Worm (Caenorhabditis elegans): ENCODE data around the gene F38B7.3.
A peak's percentile ranks its signal among the peaks of the same experiment; 100 is the strongest.

Gene F38B7.3

ce11 chrV:11508773-11509172, 40.1 kb upstream of the F38B7.3 start, which contains the start of gene ttll-5:
TSS of gene ttll-5 (plus strand) at chrV:11509060.
- TF ChIP-seq nhr-20 (tag; optimal IDR thresholded peaks at IDR 0.05) (peak; percentile 7), lin-14 (GFP tag; optimal IDR thresholded peaks at IDR 0.05) (peak; percentile 55), blmp-1 (tag; optimal IDR thresholded peaks at IDR 0.05) (peak; percentile 62), nhr-85 (tag) (peak; percentile 77), snu-23 (GFP tag; optimal IDR thresholded peaks at IDR 0.05) (peak; percentile 5), nhr-11 (tag; optimal IDR thresholded peaks at IDR 0.05) (no peak), pag-3 (tag; optimal IDR thresholded peaks at IDR 0.05; ENCODE audit: borderline replicate concordance, insufficient read depth) (peak; percentile 57), aha-1 (tag; optimal IDR thresholded peaks at IDR 0.05) (no peak), elt-3 (tag; optimal IDR thresholded peaks at IDR 0.05) (peak in 3 of 6 experiments; percentile 6 to 62 (median 62)), efl-1 (optimal IDR thresholded peaks at IDR 0.05) (no peak), efl-1 (GFP tag; optimal IDR thresholded peaks at IDR 0.05 in 1 of 2) (peak in 1 of 2 experiments; percentile 70), skn-1 (tag; optimal IDR thresholded peaks at IDR 0.05) (peak; percentile 21), zag-1 (tag; optimal IDR thresholded peaks at IDR 0.05) (no peak)

DNA sequence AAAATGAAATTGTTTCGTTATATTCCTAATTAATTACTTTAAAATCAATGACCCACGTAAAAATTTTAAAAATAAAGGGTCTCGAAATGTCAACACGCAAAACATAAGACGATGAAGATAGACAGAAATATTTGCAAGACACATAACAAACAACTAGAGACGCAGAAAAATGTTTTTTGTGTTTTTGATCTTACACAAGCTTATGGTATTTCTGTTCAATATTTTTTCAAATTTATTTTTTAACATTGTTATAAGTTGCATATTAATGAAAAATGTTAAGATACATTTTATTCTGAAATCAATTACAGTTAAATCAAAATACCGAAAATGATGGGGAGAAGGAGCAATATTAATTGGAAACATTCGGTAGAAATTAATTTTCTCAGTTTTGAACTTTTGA, 35.5 kb upstream of the F38B7.3 start, which contains the start of gene C55A6.3:
C55A6.3 (minus strand) TSS at position 101 of the 400 bp plus-strand sequence.
- TF ChIP-seq lin-13 (GFP tag; optimal IDR thresholded peaks at IDR 0.05) (no peak), ceh-82 (tag; optimal IDR thresholded peaks at IDR 0.05) (no peak), efl-1 (optimal IDR thresholded peaks at IDR 0.05) (no peak), efl-1 (GFP tag; optimal IDR thresholded peaks at IDR 0.05 in 1 of 2) (no peak), nhr-19 (GFP tag; conservative IDR thresholded peaks at IDR 0.05) (no peak), egl-27 (tag; optimal IDR thresholded peaks at IDR 0.05) (no peak), snpc-4 (tag; optimal IDR thresholded peaks at IDR 0.05) (no peak)

DNA sequence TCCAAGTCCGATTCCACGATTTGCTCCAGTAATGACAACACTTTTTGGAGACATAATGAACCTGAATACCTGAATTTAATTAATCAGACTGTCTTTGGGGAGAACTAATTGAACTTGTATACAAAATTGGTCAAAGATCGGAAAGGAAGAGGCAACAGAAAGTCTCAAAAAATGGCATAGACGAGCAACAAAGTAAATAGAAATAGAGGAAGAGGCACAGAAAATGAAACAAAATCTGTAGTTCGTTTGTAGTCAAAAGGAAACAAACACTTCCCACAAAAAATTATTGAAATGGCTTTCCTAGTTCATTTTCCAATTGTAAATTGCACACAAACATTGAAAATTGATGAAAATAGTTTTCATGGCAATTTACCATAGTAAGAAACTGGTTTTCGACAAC, 34.2 kb upstream of the F38B7.3 start, which contains the start of gene C55A6.6:
C55A6.6 (minus strand) TSS at position 61 of the 400 bp plus-strand sequence.
- TF ChIP-seq lir-3 (tag; optimal IDR thresholded peaks at IDR 0.05; ENCODE audit: poor library complexity) = no peak
- TF ChIP-seq dsc-1 (tag; optimal IDR thresholded peaks at IDR 0.05) = no peak
- no peak for TF ChIP-seq ces-1 (GFP tag; optimal IDR thresholded peaks at IDR 0.05)
- no peak for TF ChIP-seq fos-1 (tag; optimal IDR thresholded peaks at IDR 0.05)
- no peak for TF ChIP-seq vab-15 (tag; optimal IDR thresholded peaks at IDR 0.05)
- no peak for TF ChIP-seq zip-4 (GFP tag; optimal IDR thresholded peaks at IDR 0.05)
- no peak for TF ChIP-seq mep-1 (tag; optimal IDR thresholded peaks at IDR 0.05)
- TF ChIP-seq snu-23 (GFP tag; optimal IDR thresholded peaks at IDR 0.05) = no peak
- TF ChIP-seq ztf-11 (tag; optimal IDR thresholded peaks at IDR 0.05) = no peak
- TF ChIP-seq aly-2 (tag; optimal IDR thresholded peaks at IDR 0.05) = no peak
- no peak for TF ChIP-seq fkh-10 (GFP tag; optimal IDR thresholded peaks at IDR 0.05)
- no peak for TF ChIP-seq jun-1 (tag; optimal IDR thresholded peaks at IDR 0.05)
- no peak for TF ChIP-seq lin-14 (GFP tag; optimal IDR thresholded peaks at IDR 0.05)
- TF ChIP-seq tlp-1 (tag; optimal IDR thresholded peaks at IDR 0.05) = no peak
- no peak for TF ChIP-seq C16A3.4 (tag; optimal IDR thresholded peaks at IDR 0.05)
- TF ChIP-seq ceh-82 (tag; optimal IDR thresholded peaks at IDR 0.05) = no peak
- no peak for TF ChIP-seq unc-86 (tag; optimal IDR thresholded peaks at IDR 0.05)
- TF ChIP-seq C04F5.9 (tag; optimal IDR thresholded peaks at IDR 0.05) = no peak
- no peak for TF ChIP-seq pqm-1 (tag; optimal IDR thresholded peaks at IDR 0.05)
- no peak for TF ChIP-seq hpl-2 (GFP tag; optimal IDR thresholded peaks at IDR 0.05)

DNA sequence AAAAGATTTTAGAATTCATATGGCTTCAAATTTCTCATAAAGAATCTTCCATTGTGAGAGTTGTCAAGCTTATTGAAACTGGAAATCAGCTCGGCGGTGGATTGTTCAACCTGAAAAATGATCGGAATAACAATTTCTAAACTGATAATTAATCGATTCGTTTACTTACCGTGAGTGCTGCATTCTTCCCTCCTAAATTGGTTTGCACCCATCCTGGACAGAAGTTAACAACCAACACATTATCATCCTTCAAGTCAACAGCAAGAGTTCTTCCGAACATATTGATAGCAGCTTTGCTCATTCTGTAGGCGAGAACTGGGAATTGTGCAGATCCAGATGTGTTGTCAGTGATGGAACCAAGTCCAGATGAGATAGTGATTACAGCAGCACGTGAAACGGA, 33.8 kb upstream of the F38B7.3 start:
- TF ChIP-seq ceh-8 (GFP tag; optimal IDR thresholded peaks at IDR 0.05) (no peak), lin-15B (tag; optimal IDR thresholded peaks at IDR 0.05) (no peak), aly-2 (tag; optimal IDR thresholded peaks at IDR 0.05) (no peak), efl-1 (optimal IDR thresholded peaks at IDR 0.05) (no peak), efl-1 (GFP tag; optimal IDR thresholded peaks at IDR 0.05 in 1 of 2) (peak in 1 of 2 experiments; percentile 31), nhr-84 (tag; optimal IDR thresholded peaks at IDR 0.05) (no peak), dsc-1 (tag; optimal IDR thresholded peaks at IDR 0.05) (peak; percentile 21), unc-86 (tag; optimal IDR thresholded peaks at IDR 0.05) (no peak)
